Worm (Caenorhabditis elegans) whole organism, late embryonic: ENCODE measurements around the gene npr-24.
A peak's percentile ranks its signal among the peaks of the same experiment; 100 is the strongest.

Experiments used
- C08G9.2 ChIP-seq: sonication (generic microtip); optimal IDR thresholded peaks from 2 replicates; lab custom pipeline; 2016; ENCODE audit warnings: mild to moderate bottlenecking, missing genetic modification characterization, moderate library complexity, missing compliant biosample characterization
- K02D7.2 ChIP-seq: sonication (generic microtip); optimal IDR thresholded peaks from 2 replicates; lab custom pipeline; 2017; ENCODE audit warnings: mild to moderate bottlenecking, missing genetic modification characterization, missing compliant biosample characterization
- K09A11.1 ChIP-seq: sonication (generic microtip); optimal IDR thresholded peaks from 2 replicates; lab custom pipeline; 2017; ENCODE audit warnings: antibody characterized with exemption, mild to moderate bottlenecking, missing genetic modification characterization, missing compliant biosample characterization; ENCODE audit not compliant: insufficient read depth
- ahr-1 ChIP-seq: sonication (generic microtip); optimal IDR thresholded peaks from 2 replicates; lab custom pipeline; 2016; ENCODE audit warnings: missing genetic modification characterization, missing compliant biosample characterization
- ceh-14 ChIP-seq: sonication (generic microtip); optimal IDR thresholded peaks from 2 replicates; lab custom pipeline; 2016; ENCODE audit warnings: missing genotype, missing genetic modification characterization, missing compliant biosample characterization
- ceh-19 ChIP-seq: fragments of 200-800 bp; sonication (Bioruptor generic); optimal IDR thresholded peaks from 2 replicates; lab custom pipeline; 2018; ENCODE audit warnings: mild to moderate bottlenecking, missing genetic modification characterization, missing compliant biosample characterization
- ceh-2 ChIP-seq: sonication (generic microtip); optimal IDR thresholded peaks from 2 replicates; lab custom pipeline; 2016; ENCODE audit warnings: missing genotype, missing genetic modification characterization, missing compliant biosample characterization
- ceh-22 ChIP-seq: sonication (generic microtip); optimal IDR thresholded peaks from 2 replicates; lab custom pipeline; 2017; ENCODE audit warnings: missing biosample characterization, missing genetic modification characterization
- ceh-30 ChIP-seq: fragments of 150-350 bp; optimal IDR thresholded peaks from 2 replicates; lab custom pipeline; 2014; ENCODE audit warnings: missing biosample characterization, missing genetic modification characterization
- ceh-48 ChIP-seq: sonication (generic microtip); optimal IDR thresholded peaks from 2 replicates; lab custom pipeline; 2016; ENCODE audit warnings: missing genetic modification characterization, inconsistent platforms, missing compliant biosample characterization
- ceh-6 ChIP-seq: fragments of 200-800 bp; sonication (Bioruptor generic); optimal IDR thresholded peaks from 2 replicates; lab custom pipeline; 2018; ENCODE audit warnings: mild to moderate bottlenecking, missing genetic modification characterization, missing compliant biosample characterization
- ceh-9 ChIP-seq: sonication (generic microtip); optimal IDR thresholded peaks from 2 replicates; lab custom pipeline; 2016; ENCODE audit warnings: mild to moderate bottlenecking, missing genetic modification characterization, inconsistent platforms, missing compliant biosample characterization
- che-1 ChIP-seq: sonication (generic microtip); optimal IDR thresholded peaks from 2 replicates; lab custom pipeline; 2016; ENCODE audit warnings: mild to moderate bottlenecking, missing genetic modification characterization, missing compliant biosample characterization
- dmd-4 ChIP-seq: sonication (generic microtip); optimal IDR thresholded peaks from 2 replicates; lab custom pipeline; 2016; ENCODE audit warnings: borderline replicate concordance, missing genetic modification characterization, missing compliant biosample characterization
- elt-2 ChIP-seq: sonication (generic microtip); optimal IDR thresholded peaks from 2 replicates; lab custom pipeline; 2016; ENCODE audit warnings: missing genetic modification reagents, missing genetic modification characterization, missing compliant biosample characterization
- fkh-10 ChIP-seq: fragments of 150-350 bp; optimal IDR thresholded peaks from 2 replicates; lab custom pipeline; 2014; ENCODE audit warnings: missing biosample characterization, missing genetic modification reagents, missing genetic modification characterization
- fkh-6 ChIP-seq: sonication (generic microtip); optimal IDR thresholded peaks from 2 replicates; lab custom pipeline; 2016; ENCODE audit warnings: missing genetic modification characterization, missing compliant biosample characterization
- gmeb-2 ChIP-seq: sonication (generic microtip); optimal IDR thresholded peaks from 2 replicates; lab custom pipeline; 2016; ENCODE audit warnings: missing genetic modification characterization, inconsistent platforms, missing compliant biosample characterization
- hlh-15 ChIP-seq: sonication (generic microtip); optimal IDR thresholded peaks from 2 replicates; lab custom pipeline; 2016; ENCODE audit warnings: missing genetic modification characterization, missing compliant biosample characterization
- hlh-6 ChIP-seq: sonication (generic microtip); optimal IDR thresholded peaks from 2 replicates; lab custom pipeline; 2016; ENCODE audit warnings: missing genotype, missing genetic modification characterization, missing compliant biosample characterization
- lim-6 ChIP-seq: sonication (generic microtip); optimal IDR thresholded peaks from 2 replicates; lab custom pipeline; 2016; ENCODE audit warnings: missing genetic modification characterization, missing compliant biosample characterization
- npax-4 ChIP-seq: sonication (generic microtip); optimal IDR thresholded peaks from 2 replicates; lab custom pipeline; 2016; ENCODE audit warnings: missing genetic modification characterization, missing compliant biosample characterization
- odd-2 ChIP-seq: sonication (generic microtip); optimal IDR thresholded peaks from 2 replicates; lab custom pipeline; 2017; ENCODE audit warnings: antibody characterized with exemption, mild to moderate bottlenecking, missing genetic modification characterization, missing compliant biosample characterization
- pat-9 ChIP-seq: fragments of 200-800 bp; sonication (Bioruptor generic); optimal IDR thresholded peaks from 2 replicates; lab custom pipeline; 2018; ENCODE audit warnings: mild to moderate bottlenecking, missing genetic modification characterization, moderate library complexity, missing compliant biosample characterization
- pax-1 ChIP-seq: fragments of 150-350 bp; optimal IDR thresholded peaks from 2 replicates; lab custom pipeline; 2014; ENCODE audit warnings: missing biosample characterization, missing genetic modification characterization
- pha-2 ChIP-seq: sonication (generic microtip); optimal IDR thresholded peaks from 2 replicates; lab custom pipeline; 2017; ENCODE audit warnings: mild to moderate bottlenecking, missing genetic modification characterization, missing compliant biosample characterization
- pqm-1 ChIP-seq: sonication (generic microtip); optimal IDR thresholded peaks from 2 replicates; lab custom pipeline; 2016; ENCODE audit warnings: missing genetic modification characterization, missing compliant biosample characterization
- pros-1 ChIP-seq: fragments of 150-350 bp; optimal IDR thresholded peaks from 2 replicates; lab custom pipeline; 2014; ENCODE audit warnings: missing biosample characterization, missing genetic modification reagents, missing genetic modification characterization
- ref-2 ChIP-seq: sonication (generic microtip); optimal IDR thresholded peaks from 2 replicates; lab custom pipeline; 2016; ENCODE audit warnings: missing genetic modification characterization, missing compliant biosample characterization
- rnt-1 ChIP-seq: sonication (generic microtip); optimal IDR thresholded peaks from 2 replicates; lab custom pipeline; 2016; ENCODE audit warnings: missing genetic modification characterization, missing compliant biosample characterization
- sdc-2 ChIP-seq: sonication (generic microtip); optimal IDR thresholded peaks from 2 replicates; lab custom pipeline; 2016; ENCODE audit warnings: missing genotype, missing genetic modification characterization, missing compliant biosample characterization
- sox-2 ChIP-seq: fragments of 200-800 bp; sonication (Bioruptor generic); IDR thresholded peaks from 2 replicates; pipeline ENCODE4 v1.3.6; 2022; ENCODE audit warnings: missing genetic modification reagents, missing genetic modification characterization, missing compliant biosample characterization
- sox-4 ChIP-seq: sonication (generic microtip); optimal IDR thresholded peaks from 2 replicates; lab custom pipeline; 2017; ENCODE audit warnings: mild to moderate bottlenecking, missing genetic modification characterization, inconsistent platforms, missing compliant biosample characterization
- tbx-2 ChIP-seq: sonication (generic microtip); optimal IDR thresholded peaks from 2 replicates; lab custom pipeline; 2016; ENCODE audit warnings: missing genetic modification characterization, missing compliant biosample characterization
- ztf-16 ChIP-seq: sonication (generic microtip); optimal IDR thresholded peaks from 2 replicates; lab custom pipeline; 2017; ENCODE audit warnings: missing genetic modification characterization, missing compliant biosample characterization

The npr-24 gene

DNA sequence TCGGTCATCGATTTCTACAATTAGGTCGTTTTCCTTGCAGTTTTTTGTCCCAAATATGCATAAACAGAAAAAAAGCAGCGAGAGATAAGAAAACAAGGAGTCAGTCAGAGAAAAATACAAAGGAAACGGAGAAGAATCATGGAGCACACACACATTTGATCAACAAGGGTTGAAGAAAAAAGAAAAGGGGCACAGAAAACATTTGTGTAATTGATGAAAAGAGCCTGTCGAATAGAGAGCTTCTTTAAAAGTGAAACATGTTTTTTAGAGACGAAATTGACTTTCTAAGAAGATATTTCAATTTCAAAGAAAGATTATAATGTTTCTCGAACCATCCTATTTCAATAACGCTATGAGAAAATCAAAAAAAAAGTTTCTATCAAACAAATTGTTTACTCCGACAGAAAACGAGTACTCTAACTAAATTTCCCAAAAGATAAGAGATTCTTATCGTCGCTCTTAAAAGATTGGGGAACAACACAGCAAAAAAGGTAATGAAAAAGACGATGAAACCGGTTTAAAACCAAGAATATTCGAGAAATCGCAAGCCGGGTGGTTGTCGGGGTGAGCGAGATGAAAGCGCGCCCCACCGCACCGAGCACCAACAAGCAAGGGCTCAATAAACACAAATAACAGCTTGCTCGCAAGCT, 12.0 kb downstream of the npr-24 start, which contains the start of gene tps-1:
tps-1 (minus strand) TSS at position 14 of the 650 bp plus-strand sequence.
- TF ChIP-seq elt-2 (tag; lab: Kevin White, UChicago) (peak; percentile 3), pros-1 (tag; lab: Kevin White, UChicago) (no peak)

ce11 chrX:17472917-17473316, 13.7 kb downstream of the npr-24 start:
- TF ChIP-seq che-1 (tag; lab: Kevin White, UChicago) = no peak
- TF ChIP-seq ceh-30 (tag; lab: Kevin White, UChicago) = no peak
- TF ChIP-seq pat-9 (tag; lab: Kevin White, UChicago) = no peak
- no peak for TF ChIP-seq tbx-2 (tag; lab: Kevin White, UChicago)
- no peak for TF ChIP-seq hlh-15 (tag; lab: Kevin White, UChicago)
- TF ChIP-seq ceh-9 (tag; lab: Kevin White, UChicago) = no peak
- no peak for TF ChIP-seq pros-1 (tag; lab: Kevin White, UChicago)
- no peak for TF ChIP-seq ceh-2 (tag; lab: Kevin White, UChicago)
- TF ChIP-seq sox-4 (tag; lab: Kevin White, UChicago) = no peak
- no peak for TF ChIP-seq K02D7.2 (tag; lab: Kevin White, UChicago)
- no peak for TF ChIP-seq C08G9.2 (tag; lab: Kevin White, UChicago)

ce11 chrX:17471703-17472102, 14.9 kb downstream of the npr-24 start:
- TF ChIP-seq ahr-1 (tag; lab: Kevin White, UChicago) = no peak
- no peak for TF ChIP-seq npax-4 (tag; lab: Kevin White, UChicago)
- TF ChIP-seq elt-2 (tag; lab: Kevin White, UChicago) = peak; percentile 73
- TF ChIP-seq pqm-1 (tag; lab: Kevin White, UChicago) = no peak

ce11 chrX:17468483-17468882, 18.2 kb downstream of the npr-24 start:
- TF ChIP-seq gmeb-2 (tag; lab: Kevin White, UChicago) (no peak), ceh-30 (tag; lab: Kevin White, UChicago) (no peak), lim-6 (tag; lab: Kevin White, UChicago) (no peak), rnt-1 (tag; lab: Kevin White, UChicago) (no peak), fkh-6 (no peak), ref-2 (no peak), sox-2 (GFP tag; lab: Robert Waterston, UW) (no peak), hlh-6 (tag; lab: Kevin White, UChicago) (no peak)

DNA sequence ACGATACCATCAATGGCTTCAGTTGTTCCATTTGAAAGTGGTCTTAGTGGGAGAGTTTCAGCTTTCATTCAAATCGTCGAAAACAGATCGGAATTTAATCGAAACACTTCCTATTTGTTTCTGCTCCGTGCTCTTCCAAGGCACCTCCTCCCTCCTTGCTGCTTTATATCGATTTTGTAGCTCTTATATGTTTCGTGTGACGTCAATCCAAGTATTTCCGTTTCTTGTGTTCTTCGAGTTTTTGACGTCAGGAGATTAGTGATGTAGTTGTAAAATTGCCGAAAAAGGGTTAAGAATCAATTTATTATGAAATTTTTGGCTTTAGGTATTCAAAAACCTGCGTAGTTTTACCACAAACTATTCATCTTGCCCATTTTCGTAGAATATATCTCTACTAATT, 20.0 kb downstream of the npr-24 start, which contains the start of gene ZK54.3:
ZK54.3 (minus strand) TSS at position 391 of the 400 bp plus-strand sequence.
- TF ChIP-seq ceh-9 (tag; lab: Kevin White, UChicago) = no peak
- peak; percentile 53 for TF ChIP-seq ceh-48

ce11 chrX:17464801-17465200, 21.8 kb downstream of the npr-24 start, which contains the start of gene slc-17.1:
Gene slc-17.1, minus strand, starts transcription at chrX:17464901.
- TF ChIP-seq ceh-9 (tag; lab: Kevin White, UChicago) = no peak
- TF ChIP-seq ref-2 = peak; percentile 37
- peak; percentile 84 for TF ChIP-seq ceh-48
- TF ChIP-seq pha-2 = no peak
- TF ChIP-seq K02D7.2 (tag; lab: Kevin White, UChicago) = no peak
- TF ChIP-seq fkh-10 = no peak
- no peak for TF ChIP-seq ceh-19
- no peak for TF ChIP-seq dmd-4 (tag; lab: Kevin White, UChicago)
- TF ChIP-seq tbx-2 (tag; lab: Kevin White, UChicago) = no peak

DNA sequence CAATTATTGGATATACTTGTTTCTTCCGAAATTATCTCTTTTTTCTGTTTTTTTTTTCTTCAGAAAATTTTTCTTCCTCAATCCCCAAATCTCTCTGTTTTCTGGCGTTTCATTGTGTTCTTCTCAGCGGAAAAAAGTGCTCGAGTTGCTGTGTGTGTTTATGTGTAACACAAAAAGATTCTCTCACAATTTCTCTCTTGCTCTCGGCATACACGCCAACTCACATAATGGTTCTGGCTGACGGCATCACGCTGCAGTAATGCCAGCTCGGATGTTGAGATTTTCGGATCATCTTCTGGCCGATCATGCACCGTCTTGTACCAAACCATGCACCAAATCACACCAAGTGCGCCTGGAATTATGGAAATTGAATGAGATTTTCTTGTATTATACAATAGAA, 24.7 kb downstream of the npr-24 start:
- no peak for TF ChIP-seq ceh-22 (tag; lab: Kevin White, UChicago)
- no peak for TF ChIP-seq ceh-9 (tag; lab: Kevin White, UChicago)
- TF ChIP-seq ref-2 = no peak
- TF ChIP-seq npax-4 (tag; lab: Kevin White, UChicago) = no peak
- no peak for TF ChIP-seq K09A11.1
- no peak for TF ChIP-seq ceh-6 (GFP tag; lab: Kevin White, UChicago)
- no peak for TF ChIP-seq K02D7.2 (tag; lab: Kevin White, UChicago)
- no peak for TF ChIP-seq ceh-14 (tag; lab: Kevin White, UChicago)
- no peak for TF ChIP-seq ztf-16
- no peak for TF ChIP-seq sdc-2 (tag; lab: Kevin White, UChicago)
- no peak for TF ChIP-seq odd-2
- no peak for TF ChIP-seq pax-1
- TF ChIP-seq hlh-15 (tag; lab: Kevin White, UChicago) = no peak
